Fruit fly (Drosophila melanogaster) whole organism, prepupa: Measurements from ENCODE around the gene CG6980.
A peak's percentile ranks its signal among the peaks of the same experiment; 100 is the strongest.

Experiments
- Blimp-1 ChIP-seq: fragments of 200-800 bp; sonication (Bioruptor generic); optimal IDR thresholded peaks from 3 replicates; lab custom pipeline; 2017; ENCODE audit warnings: missing biosample characterization, missing genetic modification characterization, mild to moderate bottlenecking, moderate library complexity, missing genetic modification reagents
- CG10631 ChIP-seq: fragments of 200-800 bp; sonication (Bioruptor generic); optimal IDR thresholded peaks from 2 replicates; lab custom pipeline; 2016; ENCODE audit warnings: missing biosample characterization, missing genetic modification characterization
- CG11294 ChIP-seq: fragments of 200-800 bp; sonication (Bioruptor generic); IDR thresholded peaks from 2 replicates; pipeline ENCODE4 v1.3.6; 2022; ENCODE audit warnings: missing biosample characterization, missing genetic modification characterization
- CG11762 ChIP-seq: fragments of 200-800 bp; sonication (Bioruptor generic); optimal IDR thresholded peaks from 3 replicates; lab custom pipeline; 2016; ENCODE audit warnings: missing biosample characterization, missing genetic modification characterization; ENCODE audit not compliant: insufficient read depth
- CG11902 ChIP-seq: fragments of 200-800 bp; sonication (Bioruptor generic); optimal IDR thresholded peaks from 3 replicates; lab custom pipeline; 2016; ENCODE audit warnings: missing biosample characterization, missing genetic modification characterization
- CG15336 ChIP-seq: fragments of 200-800 bp; sonication (Bioruptor generic); IDR thresholded peaks from 2 replicates; pipeline ENCODE4 v1.3.6; 2022; ENCODE audit warnings: missing biosample characterization, missing genetic modification characterization
- CG1621 ChIP-seq: fragments of 200-800 bp; sonication (Bioruptor generic); optimal IDR thresholded peaks from 3 replicates; lab custom pipeline; 2018; ENCODE audit warnings: missing biosample characterization, mild to moderate bottlenecking, missing genetic modification characterization
- CG16779 ChIP-seq: fragments of 200-800 bp; sonication (Bioruptor generic); optimal IDR thresholded peaks from 3 replicates; lab custom pipeline; 2017; ENCODE audit warnings: missing biosample characterization, mild to moderate bottlenecking, missing genetic modification characterization
- CG3032 ChIP-seq: fragments of 200-800 bp; optimal IDR thresholded peaks from 2 replicates; lab custom pipeline; 2019; ENCODE audit warnings: missing biosample characterization, mild to moderate bottlenecking, missing genetic modification characterization, moderate library complexity
- CG31627 ChIP-seq: fragments of 200-800 bp; sonication (Bioruptor generic); optimal IDR thresholded peaks from 3 replicates; lab custom pipeline; 2016; ENCODE audit warnings: missing biosample characterization, missing genetic modification characterization
- CG34406 ChIP-seq: fragments of 200-800 bp; sonication (Bioruptor generic); optimal IDR thresholded peaks from 3 replicates; lab custom pipeline; 2016; ENCODE audit warnings: missing biosample characterization, missing genetic modification characterization
- CG3919 ChIP-seq: fragments of 200-800 bp; sonication (Bioruptor generic); optimal IDR thresholded peaks from 3 replicates; lab custom pipeline; 2016; ENCODE audit warnings: missing biosample characterization, missing genetic modification characterization
- CG4318 ChIP-seq: fragments of 200-800 bp; sonication (Bioruptor generic); optimal IDR thresholded peaks from 3 replicates; lab custom pipeline; 2017; ENCODE audit warnings: missing biosample characterization, mild to moderate bottlenecking, missing genetic modification characterization
- CG6163 ChIP-seq: fragments of 200-800 bp; sonication (Bioruptor generic); IDR thresholded peaks from 3 replicates; pipeline ENCODE4 v1.3.6; 2022; ENCODE audit warnings: missing biosample characterization, missing genetic modification characterization
- CG6276 ChIP-seq: fragments of 200-800 bp; sonication (Bioruptor generic); optimal IDR thresholded peaks from 2 replicates; lab custom pipeline; 2017; ENCODE audit warnings: missing biosample characterization, mild to moderate bottlenecking, missing genetic modification characterization
- CG6808 ChIP-seq: fragments of 200-800 bp; sonication (Bioruptor generic); optimal IDR thresholded peaks from 3 replicates; lab custom pipeline; 2017; ENCODE audit warnings: missing biosample characterization, missing genetic modification characterization, mild to moderate bottlenecking, moderate library complexity, missing genetic modification reagents
- CG7368 ChIP-seq: fragments of 200-800 bp; sonication (Bioruptor generic); optimal IDR thresholded peaks from 3 replicates; lab custom pipeline; 2016; ENCODE audit warnings: missing biosample characterization, missing genetic modification characterization
- CG8119 ChIP-seq: fragments of 200-800 bp; sonication (Bioruptor generic); IDR thresholded peaks from 3 replicates; pipeline ENCODE4 v1.3.6; 2022; ENCODE audit warnings: missing biosample characterization, missing genetic modification characterization
- CG8319 ChIP-seq: fragments of 200-800 bp; sonication (Bioruptor generic); optimal IDR thresholded peaks from 3 replicates; lab custom pipeline; 2016; ENCODE audit warnings: missing biosample characterization, missing genetic modification characterization
- CG9139 ChIP-seq: fragments of 200-800 bp; sonication (Bioruptor generic); optimal IDR thresholded peaks from 3 replicates; lab custom pipeline; 2017; ENCODE audit warnings: missing biosample characterization, mild to moderate bottlenecking, missing genetic modification characterization
- Eip78C ChIP-seq: fragments of 200-800 bp; sonication (Bioruptor generic); peaks from one replicate; lab custom pipeline; 2016; ENCODE audit warnings: missing biosample characterization, missing genetic modification characterization
- Eip93F ChIP-seq: fragments of 200-800 bp; sonication (Bioruptor generic); optimal IDR thresholded peaks from 2 replicates; lab custom pipeline; 2016; ENCODE audit warnings: missing biosample characterization, mild to moderate bottlenecking, missing genetic modification characterization
- Ets21C ChIP-seq: fragments of 200-800 bp; sonication (Bioruptor generic); optimal IDR thresholded peaks from 3 replicates; lab custom pipeline; 2016; ENCODE audit warnings: missing biosample characterization, missing genetic modification characterization
- Ets96B ChIP-seq: fragments of 200-800 bp; optimal IDR thresholded peaks from 2 replicates; lab custom pipeline; 2019; ENCODE audit warnings: missing biosample characterization, mild to moderate bottlenecking, missing genetic modification characterization, moderate library complexity
- Met ChIP-seq: fragments of 200-800 bp; sonication (Bioruptor generic); optimal IDR thresholded peaks from 3 replicates; lab custom pipeline; 2016; ENCODE audit warnings: missing biosample characterization, missing genetic modification characterization
- Smox ChIP-seq: fragments of 200-800 bp; sonication (Bioruptor generic); optimal IDR thresholded peaks from 3 replicates; lab custom pipeline; 2016; ENCODE audit warnings: missing biosample characterization, missing genetic modification characterization
- Sox102F ChIP-seq: fragments of 200-800 bp; sonication (Bioruptor generic); optimal IDR thresholded peaks from 2 replicates; lab custom pipeline; 2016; ENCODE audit warnings: missing biosample characterization, mild to moderate bottlenecking, missing genetic modification characterization
- Sox14 ChIP-seq: fragments of 200-800 bp; sonication (Bioruptor generic); optimal IDR thresholded peaks from 3 replicates; lab custom pipeline; 2016; ENCODE audit warnings: missing biosample characterization, missing genetic modification characterization
- achi ChIP-seq: fragments of 200-800 bp; sonication (Bioruptor generic); optimal IDR thresholded peaks from 3 replicates; lab custom pipeline; 2016; ENCODE audit warnings: missing biosample characterization, missing genetic modification characterization
- acj6 ChIP-seq: fragments of 200-800 bp; sonication (Bioruptor generic); optimal IDR thresholded peaks from 3 replicates; lab custom pipeline; 2016; ENCODE audit warnings: missing biosample characterization, missing genetic modification characterization
- cyc ChIP-seq: fragments of 200-800 bp; sonication (Bioruptor generic); optimal IDR thresholded peaks from 3 replicates; lab custom pipeline; 2016; ENCODE audit warnings: missing biosample characterization, missing genetic modification characterization
- dac ChIP-seq: fragments of 200-800 bp; sonication (Bioruptor generic); optimal IDR thresholded peaks from 2 replicates; lab custom pipeline; 2017; ENCODE audit warnings: missing biosample characterization, mild to moderate bottlenecking, missing genetic modification characterization
- dsx ChIP-seq: fragments of 200-800 bp; optimal IDR thresholded peaks from 3 replicates; lab custom pipeline; 2019; ENCODE audit warnings: missing biosample characterization, mild to moderate bottlenecking, missing genetic modification characterization, moderate library complexity; ENCODE audit not compliant: poor library complexity, severe bottlenecking
- eg ChIP-seq: fragments of 200-800 bp; sonication (Bioruptor generic); IDR thresholded peaks from 3 replicates; pipeline ENCODE4 v1.3.6; 2022; ENCODE audit warnings: missing biosample characterization, missing genetic modification characterization
- esn ChIP-seq: fragments of 200-800 bp; sonication (Bioruptor generic); optimal IDR thresholded peaks from 2 replicates; lab custom pipeline; 2016; ENCODE audit warnings: missing biosample characterization, mild to moderate bottlenecking, missing genetic modification characterization, moderate library complexity
- fd59A ChIP-seq: fragments of 200-800 bp; sonication (Bioruptor generic); optimal IDR thresholded peaks from 2 replicates; lab custom pipeline; 2017; ENCODE audit warnings: missing biosample characterization, mild to moderate bottlenecking, missing genetic modification characterization, missing genetic modification reagents
- lz ChIP-seq: fragments of 200-800 bp; sonication (Bioruptor generic); optimal IDR thresholded peaks from 3 replicates; lab custom pipeline; 2016; ENCODE audit warnings: missing biosample characterization, missing genetic modification characterization
- net ChIP-seq: fragments of 200-800 bp; sonication (Bioruptor generic); optimal IDR thresholded peaks from 3 replicates; lab custom pipeline; 2016; ENCODE audit warnings: missing biosample characterization, missing genetic modification characterization
- svp ChIP-seq: fragments of 200-800 bp; sonication (Bioruptor generic); peaks from one replicate; lab custom pipeline; 2016; ENCODE audit warnings: missing biosample characterization, missing genetic modification characterization
- topi ChIP-seq: fragments of 200-800 bp; sonication (Bioruptor generic); optimal IDR thresholded peaks from 3 replicates; lab custom pipeline; 2016; ENCODE audit warnings: missing biosample characterization, missing genetic modification characterization
- vri ChIP-seq: fragments of 200-800 bp; sonication (Bioruptor generic); optimal IDR thresholded peaks from 3 replicates; lab custom pipeline; 2016; ENCODE audit warnings: missing biosample characterization, mild to moderate bottlenecking, missing genetic modification characterization

Gene CG6980

dm6 chr3R:24813637-24814301, 6.3 kb downstream of the CG6980 start, which contains the start of the genes lili and CG34150 (continued):
- TF ChIP-seq CG8319 (GFP tag; lab: Kevin White, UChicago) (peak; percentile 37), CG8119 (GFP tag; lab: Robert Waterston, UW) (peak; percentile 31; the same call in 1 of the 3 replicates), Blimp-1 (GFP tag; lab: Kevin White, UChicago) (no peak), Sox14 (GFP tag; lab: Kevin White, UChicago) (no peak), CG3032 (peak; percentile 64), net (GFP tag; lab: Kevin White, UChicago) (no peak), CG3919 (GFP tag; lab: Kevin White, UChicago) (no peak), topi (GFP tag; lab: Kevin White, UChicago) (peak; percentile 64), fd59A (GFP tag; lab: Kevin White, UChicago) (no peak), Ets21C (GFP tag; lab: Kevin White, UChicago) (no peak), achi (GFP tag; lab: Kevin White, UChicago) (peak; percentile 82), CG9139 (GFP tag; lab: Kevin White, UChicago) (no peak), Eip78C (GFP tag; lab: Kevin White, UChicago) (peak; percentile 90), CG34406 (GFP tag; lab: Kevin White, UChicago) (no peak), vri (GFP tag; lab: Kevin White, UChicago) (no peak), lz (GFP tag; lab: Kevin White, UChicago) (peak; percentile 69), esn (GFP tag; lab: Kevin White, UChicago) (peak; percentile 78), CG31627 (GFP tag; lab: Kevin White, UChicago) (peak; percentile 83), acj6 (GFP tag; lab: Kevin White, UChicago) (no peak), Met (GFP tag; lab: Kevin White, UChicago) (no peak), Eip93F (peak; percentile 20), CG6163 (GFP tag; lab: Robert Waterston, UW) (peak; percentile 38; the same call in 1 of the 3 replicates), CG11762 (GFP tag; lab: Kevin White, UChicago) (peak; percentile 22), CG4318 (GFP tag; lab: Kevin White, UChicago) (no peak), Sox102F (no peak), cyc (GFP tag; lab: Kevin White, UChicago) (peak; percentile 74), dac (no peak), svp (GFP tag; lab: Kevin White, UChicago) (no peak), CG11294 (GFP tag; lab: Robert Waterston, UW) (no peak), CG6808 (GFP tag; lab: Kevin White, UChicago) (no peak), Smox (GFP tag; lab: Kevin White, UChicago) (no peak)

dm6 chr3R:24816993-24817854, 9.8 kb downstream of the CG6980 start, which contains the start of the genes CG5808 and Saf-B:
Gene CG5808 (minus strand): TSS chr3R:24817007.
Gene Saf-B (plus strand): TSS chr3R:24817464.
- TF ChIP-seq Smox (GFP tag; lab: Kevin White, UChicago) (no peak), CG31627 (GFP tag; lab: Kevin White, UChicago) (peak; percentile 10), cyc (GFP tag; lab: Kevin White, UChicago) (peak; percentile 46), CG11902 (GFP tag; lab: Kevin White, UChicago) (peak; percentile 20), esn (GFP tag; lab: Kevin White, UChicago) (peak; percentile 52), CG16779 (tag; lab: Kevin White, UChicago) (no peak)
- TF ChIP-seq, all 60 proteins: peak for 4

dm6 chr3R:24823061-24823460, 15.6 kb downstream of the CG6980 start:
- TF ChIP-seq CG6276 (GFP tag; lab: Kevin White, UChicago) (no peak), Ets21C (GFP tag; lab: Kevin White, UChicago) (no peak), CG7368 (GFP tag; lab: Kevin White, UChicago) (no peak), CG9139 (GFP tag; lab: Kevin White, UChicago) (no peak), dsx (no peak), topi (GFP tag; lab: Kevin White, UChicago) (no peak), CG16779 (tag; lab: Kevin White, UChicago) (no peak), CG31627 (GFP tag; lab: Kevin White, UChicago) (no peak), CG1621 (tag; lab: Kevin White, UChicago) (no peak), Ets96B (tag; lab: Kevin White, UChicago) (no peak), Blimp-1 (GFP tag; lab: Kevin White, UChicago) (no peak), CG15336 (no peak), CG10631 (GFP tag; lab: Kevin White, UChicago) (no peak), eg (no peak)
- TF ChIP-seq, all 60 proteins: peak for 0
